Worm (Caenorhabditis elegans) whole organism, L3 larva: ENCODE measurements around the gene pitr-2.
A peak's percentile ranks its signal among the peaks of the same experiment; 100 is the strongest.

Experiments
- R02D3.7 ChIP-seq: fragments of 150-350 bp; optimal IDR thresholded peaks from 2 replicates; lab custom pipeline; 2014; ENCODE audit warnings: missing biosample characterization, missing genetic modification characterization
- ZK546.5 ChIP-seq: sonication (generic microtip); optimal IDR thresholded peaks from 2 replicates; lab custom pipeline; 2017; ENCODE audit warnings: missing biosample characterization, missing genetic modification characterization
- aly-2 ChIP-seq: fragments of 150-350 bp; optimal IDR thresholded peaks from 2 replicates; lab custom pipeline; 2014; ENCODE audit warnings: missing biosample characterization, missing genetic modification characterization
- ama-1 ChIP-seq: fragments of 150-350 bp; optimal IDR thresholded peaks from 2 replicates; lab custom pipeline; 2018
- ceh-28 ChIP-seq: fragments of 150-350 bp; optimal IDR thresholded peaks from 2 replicates; lab custom pipeline; 2014; ENCODE audit warnings: missing biosample characterization, missing genetic modification reagents, missing genetic modification characterization
- ceh-82 ChIP-seq: fragments of 150-350 bp; optimal IDR thresholded peaks from 2 replicates; lab custom pipeline; 2014; ENCODE audit warnings: missing biosample characterization, missing genetic modification characterization
- ceh-9 ChIP-seq: sonication (generic microtip); optimal IDR thresholded peaks from 2 replicates; lab custom pipeline; 2018; ENCODE audit warnings: missing biosample characterization, missing genetic modification characterization
- daf-12 ChIP-seq: fragments of 150-350 bp; optimal IDR thresholded peaks from 2 replicates; lab custom pipeline; 2014; ENCODE audit warnings: missing biosample characterization, missing genetic modification reagents, missing genetic modification characterization
- egl-27 ChIP-seq: sonication (generic microtip); optimal IDR thresholded peaks from 4 replicates; lab custom pipeline; 2017; ENCODE audit warnings: missing biosample characterization, missing genetic modification reagents, missing genetic modification characterization
- egl-5 ChIP-seq: fragments of 150-350 bp; optimal IDR thresholded peaks from 2 replicates; lab custom pipeline; 2017; ENCODE audit warnings: missing biosample characterization, missing genetic modification reagents, missing genetic modification characterization, inconsistent platforms
- elt-1 ChIP-seq: fragments of 150-350 bp; optimal IDR thresholded peaks from 2 replicates; lab custom pipeline; 2014; ENCODE audit warnings: missing biosample characterization, missing genetic modification characterization
- elt-2 ChIP-seq: sonication (generic microtip); optimal IDR thresholded peaks from 2 replicates; lab custom pipeline; 2016; ENCODE audit warnings: missing genetic modification reagents, mild to moderate bottlenecking, missing genetic modification characterization, missing compliant biosample characterization
- elt-3 ChIP-seq, 3 experiments: fragments of 150-350 bp in 1 of 3; sonication (generic microtip) in 2 of 3; optimal IDR thresholded peaks; 2 replicates in 2 of 3; 4 replicates in 1 of 3; lab custom pipeline; 2014 to 2017; ENCODE audit warnings: missing biosample characterization in 3 of 3, missing genetic modification characterization in 3 of 3
- fkh-10 ChIP-seq: sonication (generic microtip); optimal IDR thresholded peaks from 2 replicates; lab custom pipeline; 2017; ENCODE audit warnings: missing biosample characterization, missing genetic modification reagents, missing genetic modification characterization
- fkh-2 ChIP-seq: fragments of 150-350 bp; optimal IDR thresholded peaks from 2 replicates; lab custom pipeline; 2014; ENCODE audit warnings: missing biosample characterization, missing genetic modification reagents, missing genetic modification characterization
- fos-1 ChIP-seq: fragments of 150-350 bp; optimal IDR thresholded peaks from 2 replicates; lab custom pipeline; 2014; ENCODE audit warnings: missing biosample characterization, missing genetic modification characterization
- hmg-11 ChIP-seq: sonication (generic microtip); optimal IDR thresholded peaks from 2 replicates; lab custom pipeline; 2016; ENCODE audit warnings: missing genetic modification characterization, missing compliant biosample characterization
- jun-1 ChIP-seq: fragments of 150-350 bp; optimal IDR thresholded peaks from 2 replicates; lab custom pipeline; 2014; ENCODE audit warnings: missing biosample characterization, missing genetic modification reagents, missing genetic modification characterization
- lin-15B ChIP-seq: fragments of 150-350 bp; optimal IDR thresholded peaks from 2 replicates; lab custom pipeline; 2014; ENCODE audit warnings: missing biosample characterization, missing genetic modification characterization
- lin-39 ChIP-seq: fragments of 150-350 bp; optimal IDR thresholded peaks from 2 replicates; lab custom pipeline; 2018; ENCODE audit warnings: missing biosample characterization, missing genetic modification reagents, missing genetic modification characterization
- lsy-12 ChIP-seq: sonication (generic microtip); optimal IDR thresholded peaks from 2 replicates; lab custom pipeline; 2016; ENCODE audit warnings: mild to moderate bottlenecking, missing genetic modification characterization, missing compliant biosample characterization
- mdl-1 ChIP-seq: fragments of 150-350 bp; optimal IDR thresholded peaks from 2 replicates; lab custom pipeline; 2014; ENCODE audit warnings: missing biosample characterization, missing genetic modification characterization
- mml-1 ChIP-seq: fragments of 150-350 bp; sonication (generic microtip); optimal IDR thresholded peaks from 3 replicates; lab custom pipeline; 2014; ENCODE audit warnings: missing biosample characterization, missing genetic modification characterization
- nfya-1 ChIP-seq: sonication (generic microtip); optimal IDR thresholded peaks from 2 replicates; lab custom pipeline; 2017; ENCODE audit warnings: missing genetic modification characterization, mild to moderate bottlenecking, missing compliant biosample characterization, antibody characterized with exemption, moderate library complexity; ENCODE audit not compliant: insufficient read depth
- nhr-25 ChIP-seq: sonication (generic microtip); optimal IDR thresholded peaks from 2 replicates; lab custom pipeline; 2017; ENCODE audit warnings: missing biosample characterization, missing genetic modification characterization
- nhr-28 ChIP-seq: fragments of 150-350 bp; optimal IDR thresholded peaks from 2 replicates; lab custom pipeline; 2014; ENCODE audit warnings: missing biosample characterization, missing genetic modification characterization
- nhr-43 ChIP-seq: sonication (generic microtip); optimal IDR thresholded peaks from 2 replicates; lab custom pipeline; 2016; ENCODE audit warnings: mild to moderate bottlenecking, missing genetic modification characterization, missing compliant biosample characterization; ENCODE audit not compliant: poor library complexity, severe bottlenecking
- nhr-67 ChIP-seq: fragments of 150-350 bp; optimal IDR thresholded peaks from 2 replicates; lab custom pipeline; 2014; ENCODE audit warnings: missing biosample characterization, missing genetic modification characterization
- nhr-76 ChIP-seq: fragments of 150-350 bp; sonication (generic microtip); optimal IDR thresholded peaks from 5 replicates; lab custom pipeline; 2014; ENCODE audit warnings: missing biosample characterization, missing genetic modification characterization
- nhr-77 ChIP-seq: fragments of 150-350 bp; optimal IDR thresholded peaks from 2 replicates; lab custom pipeline; 2014; ENCODE audit warnings: missing biosample characterization, missing genetic modification characterization
- pha-4 ChIP-seq: fragments of 150-350 bp; optimal IDR thresholded peaks from 2 replicates; lab custom pipeline; 2014; ENCODE audit warnings: missing biosample characterization, missing genetic modification reagents, missing genetic modification characterization
- pqm-1 ChIP-seq: fragments of 150-350 bp; optimal IDR thresholded peaks from 2 replicates; lab custom pipeline; 2017; ENCODE audit warnings: missing biosample characterization, missing genetic modification characterization, inconsistent platforms
- sea-2 ChIP-seq: fragments of 150-350 bp; sonication (generic microtip); optimal IDR thresholded peaks from 4 replicates; lab custom pipeline; 2014; ENCODE audit warnings: missing biosample characterization, missing genetic modification reagents, missing genetic modification characterization
- skn-1 ChIP-seq: fragments of 150-350 bp; optimal IDR thresholded peaks from 2 replicates; lab custom pipeline; 2014; ENCODE audit warnings: missing biosample characterization, missing genetic modification characterization
- snpc-4 ChIP-seq: fragments of 150-350 bp; optimal IDR thresholded peaks from 2 replicates; lab custom pipeline; 2014; ENCODE audit warnings: missing biosample characterization, missing genetic modification characterization
- tbx-2 ChIP-seq: sonication (generic microtip); optimal IDR thresholded peaks from 2 replicates; lab custom pipeline; 2016; ENCODE audit warnings: mild to moderate bottlenecking, missing genetic modification characterization, missing compliant biosample characterization
- unc-39 ChIP-seq: sonication (generic microtip); optimal IDR thresholded peaks from 4 replicates; lab custom pipeline; 2017; ENCODE audit warnings: missing biosample characterization, missing genetic modification characterization
- unc-62 ChIP-seq: fragments of 150-350 bp; sonication (generic microtip); optimal IDR thresholded peaks from 4 replicates; lab custom pipeline; 2014; ENCODE audit warnings: missing biosample characterization, missing genetic modification reagents, missing genetic modification characterization
- zag-1 ChIP-seq: fragments of 150-350 bp; optimal IDR thresholded peaks from 2 replicates; lab custom pipeline; 2014; ENCODE audit warnings: missing biosample characterization, missing genetic modification characterization
- ztf-11 ChIP-seq: fragments of 150-350 bp; optimal IDR thresholded peaks from 2 replicates; lab custom pipeline; 2014; ENCODE audit warnings: missing biosample characterization, missing genetic modification characterization
- ztf-4 ChIP-seq: fragments of 150-350 bp; optimal IDR thresholded peaks from 2 replicates; lab custom pipeline; 2014; ENCODE audit warnings: missing biosample characterization, missing genetic modification characterization

Gene pitr-2

ce11 chrV:9137618-9138017 is at the start of gene pitr-2:
Gene pitr-2 (minus strand): TSS chrV:9137718.
- TF ChIP-seq mdl-1 (tag; lab: Kevin White, UChicago) = no peak

ce11 chrV:9186028-9186427 is 48.5 kb upstream of the pitr-2 start:
- TF ChIP-seq elt-1 (tag; lab: Kevin White, UChicago) (no peak), nhr-28 (tag; lab: Kevin White, UChicago) (no peak), fos-1 (no peak), R02D3.7 (no peak), daf-12 (tag; lab: Kevin White, UChicago) (no peak), egl-5 (tag; lab: Kevin White, UChicago) (no peak), elt-3 (tag; optimal IDR thresholded peaks at IDR 0.05; lab: Kevin White, UChicago) (no peak)

- TF ChIP-seq tbx-2 (no peak), ztf-4 (no peak), nfya-1 (tag; lab: Kevin White, UChicago) (no peak), mdl-1 (tag; lab: Kevin White, UChicago) (no peak), daf-12 (tag; lab: Kevin White, UChicago) (no peak), nhr-67 (tag; lab: Kevin White, UChicago) (no peak), pqm-1 (no peak), hmg-11 (tag; lab: Kevin White, UChicago) (no peak), elt-3 (tag; optimal IDR thresholded peaks at IDR 0.05; lab: Kevin White, UChicago) (no peak), jun-1 (tag; lab: Kevin White, UChicago) (no peak), ZK546.5 (no peak), ztf-11 (tag; lab: Kevin White, UChicago) (no peak), unc-39 (tag; lab: Kevin White, UChicago) (no peak), snpc-4 (tag; lab: Kevin White, UChicago) (no peak), egl-5 (tag; lab: Kevin White, UChicago) (no peak), ceh-9 (no peak), unc-62 (GFP tag; lab: Kevin White, UChicago) (no peak)
Observed at ce11 chrV:9183718-9184441, 46.4 kb upstream of the pitr-2 start.

ce11 chrV:9181669-9182250 is 44.2 kb upstream of the pitr-2 start, which contains the start of gene ptr-1:
Gene ptr-1 (minus strand): TSS chrV:9181719.
- TF ChIP-seq jun-1 (tag; lab: Kevin White, UChicago) (no peak), unc-39 (tag; lab: Kevin White, UChicago) (no peak), ceh-82 (tag; lab: Kevin White, UChicago) (no peak)

ce11 chrV:9175218-9175837 is 37.8 kb upstream of the pitr-2 start, which contains the start of gene spas-1:
Gene spas-1 (plus strand): TSS chrV:9175789.
- no peak for TF ChIP-seq mdl-1 (tag; lab: Kevin White, UChicago)
- no peak for TF ChIP-seq fos-1
- TF ChIP-seq nhr-76 (tag; lab: Kevin White, UChicago) = no peak
- peak; percentile 19 for TF ChIP-seq ceh-82 (tag; lab: Kevin White, UChicago)
- TF ChIP-seq ceh-28 (tag; lab: Kevin White, UChicago) = peak; percentile 82
- TF ChIP-seq nhr-25 = peak; percentile 84
- TF ChIP-seq elt-2 = peak; percentile 71
- no peak for TF ChIP-seq fkh-10 (GFP tag; lab: Kevin White, UChicago)
- TF ChIP-seq ceh-9 = no peak
- no peak for TF ChIP-seq nhr-28 (tag; lab: Kevin White, UChicago)
- no peak for TF ChIP-seq sea-2 (GFP tag; lab: Kevin White, UChicago)
- TF ChIP-seq unc-39 (tag; lab: Kevin White, UChicago) = no peak
- TF ChIP-seq pqm-1 = peak; percentile 73
- no peak for TF ChIP-seq aly-2 (tag; lab: Kevin White, UChicago)
- peak; percentile 95 for TF ChIP-seq pha-4
- no peak for TF ChIP-seq elt-3 (tag; optimal IDR thresholded peaks at IDR 0.05; lab: Kevin White, UChicago)
- peak; percentile 37 for TF ChIP-seq elt-1 (tag; lab: Kevin White, UChicago)
- TF ChIP-seq lin-15B (tag; lab: Kevin White, UChicago) = peak; percentile 88
- TF ChIP-seq mml-1 = no peak
- TF ChIP-seq lsy-12 (tag; lab: Kevin White, UChicago) = peak; percentile 73
- no peak for TF ChIP-seq zag-1
- peak; percentile 67 for TF ChIP-seq egl-5 (tag; lab: Kevin White, UChicago)
- no peak for TF ChIP-seq skn-1 (tag; lab: Kevin White, UChicago)
- TF ChIP-seq fkh-2 (tag; lab: Kevin White, UChicago) = no peak
- TF ChIP-seq ZK546.5 = no peak
- peak; percentile 7 for TF ChIP-seq lin-39 (tag; lab: Kevin White, UChicago)
- no peak for TF ChIP-seq nhr-67 (tag; lab: Kevin White, UChicago)
- TF ChIP-seq ztf-4 = no peak
- peak; percentile 25 for TF ChIP-seq egl-27
- TF ChIP-seq ama-1 (lab: Kevin White, UChicago) = peak; percentile 41
- no peak for TF ChIP-seq nhr-77 (tag; lab: Kevin White, UChicago)
- TF ChIP-seq nhr-43 = peak; percentile 77
